Fruit fly (Drosophila melanogaster) whole organism, embryonic: ENCODE measurements around the gene CG43184.

Experiments used
- Adf1 ChIP-seq: fragments of 200-800 bp; sonication (Bioruptor generic); IDR thresholded peaks from 2 replicates; pipeline ENCODE4 v1.3.6; 2022; ENCODE audit warnings: missing biosample characterization, missing genetic modification characterization
- Atf6 ChIP-seq: fragments of 200-800 bp; sonication (Bioruptor generic); IDR thresholded peaks from 2 replicates; pipeline ENCODE4 v1.3.6; 2022; ENCODE audit warnings: missing biosample characterization, missing genetic modification characterization
- Bgb ChIP-seq: fragments of 200-800 bp; sonication (Bioruptor generic); IDR thresholded peaks from 2 replicates; pipeline ENCODE4 v1.3.6; 2022; ENCODE audit warnings: missing biosample characterization, missing genetic modification characterization; ENCODE audit not compliant: partially characterized antibody
- CG10366 ChIP-seq: fragments of 200-800 bp; sonication (Bioruptor generic); IDR thresholded peaks from 2 replicates; pipeline ENCODE4 v1.3.6; 2022; ENCODE audit warnings: missing biosample characterization, missing genetic modification characterization
- CG11456 ChIP-seq: fragments of 200-800 bp; sonication (Bioruptor generic); IDR thresholded peaks from 3 replicates; pipeline ENCODE4 v1.3.6; 2022; ENCODE audit warnings: missing biosample characterization, missing genetic modification characterization
- CG11695 ChIP-seq: fragments of 200-800 bp; sonication (Bioruptor generic); IDR thresholded peaks from 3 replicates; pipeline ENCODE4 v1.3.6; 2022; ENCODE audit warnings: missing biosample characterization, missing genetic modification characterization
- CG12391 ChIP-seq: fragments of 200-800 bp; sonication (Bioruptor generic); optimal IDR thresholded peaks from 3 replicates; lab custom pipeline; 2018; ENCODE audit warnings: missing biosample characterization, mild to moderate bottlenecking, missing genetic modification characterization, moderate library complexity
- CG13894 ChIP-seq: fragments of 200-800 bp; sonication (Bioruptor generic); optimal IDR thresholded peaks from 3 replicates; lab custom pipeline; 2018; ENCODE audit warnings: missing biosample characterization, mild to moderate bottlenecking, missing genetic modification characterization, moderate library complexity
- CG14441 ChIP-seq: fragments of 200-800 bp; sonication (Bioruptor generic); IDR thresholded peaks from 2 replicates; pipeline ENCODE4 v1.3.6; 2022; ENCODE audit warnings: missing biosample characterization, missing genetic modification characterization
- CG17829 ChIP-seq: fragments of 200-800 bp; optimal IDR thresholded peaks from 2 replicates; lab custom pipeline; 2019; ENCODE audit warnings: missing biosample characterization, mild to moderate bottlenecking, missing genetic modification characterization, moderate library complexity
- CG18599 ChIP-seq: fragments of 200-800 bp; sonication (Bioruptor generic); optimal IDR thresholded peaks from 3 replicates; lab custom pipeline; 2017; ENCODE audit warnings: missing biosample characterization, missing genetic modification characterization, mild to moderate bottlenecking, moderate library complexity, missing genetic modification reagents
- CG3163 ChIP-seq: fragments of 200-800 bp; sonication (Bioruptor generic); optimal IDR thresholded peaks from 3 replicates; lab custom pipeline; 2016; ENCODE audit warnings: missing biosample characterization, missing genetic modification characterization
- CG33213 ChIP-seq: fragments of 200-800 bp; sonication (Bioruptor generic); optimal IDR thresholded peaks from 3 replicates; lab custom pipeline; 2016; ENCODE audit warnings: missing biosample characterization, missing genetic modification characterization
- CG4617 ChIP-seq: fragments of 200-800 bp; sonication (Bioruptor generic); optimal IDR thresholded peaks from 3 replicates; lab custom pipeline; 2016; ENCODE audit warnings: missing biosample characterization, missing genetic modification characterization, borderline replicate concordance
- CG7271 ChIP-seq: fragments of 200-800 bp; sonication (Bioruptor generic); optimal IDR thresholded peaks from 2 replicates; lab custom pipeline; 2018; ENCODE audit warnings: missing biosample characterization, mild to moderate bottlenecking, missing genetic modification characterization, moderate library complexity
- CG7556 ChIP-seq: fragments of 200-800 bp; sonication (Bioruptor generic); optimal IDR thresholded peaks from 2 replicates; lab custom pipeline; 2017; ENCODE audit warnings: missing biosample characterization, mild to moderate bottlenecking, missing genetic modification characterization
- CG8944 ChIP-seq: fragments of 200-800 bp; sonication (Bioruptor generic); optimal IDR thresholded peaks from 3 replicates; lab custom pipeline; 2016; ENCODE audit warnings: missing biosample characterization, missing genetic modification characterization
- D19A ChIP-seq: fragments of 200-800 bp; optimal IDR thresholded peaks from 3 replicates; lab custom pipeline; 2019; ENCODE audit warnings: missing biosample characterization, mild to moderate bottlenecking, missing genetic modification characterization, moderate library complexity
- Deaf1 ChIP-seq: fragments of 200-800 bp; optimal IDR thresholded peaks from 3 replicates; lab custom pipeline; 2019; ENCODE audit warnings: missing biosample characterization, mild to moderate bottlenecking, missing genetic modification characterization, moderate library complexity
- Lhr ChIP-seq: fragments of 200-800 bp; sonication (Bioruptor generic); optimal IDR thresholded peaks from 3 replicates; lab custom pipeline; 2017; ENCODE audit warnings: mild to moderate bottlenecking, missing biosample characterization, missing genetic modification reagents, missing genetic modification characterization
- Med ChIP-seq: fragments of 200-800 bp; sonication (Bioruptor generic); peaks from one replicate; lab custom pipeline; 2016; ENCODE audit warnings: missing biosample characterization, missing genetic modification characterization, mild to moderate bottlenecking, inconsistent platforms, moderate library complexity
- Mes4 ChIP-seq: fragments of 200-800 bp; sonication (Bioruptor generic); optimal IDR thresholded peaks from 2 replicates; lab custom pipeline; 2016; ENCODE audit warnings: missing biosample characterization, missing genetic modification characterization
- Neu2 ChIP-seq: fragments of 200-800 bp; sonication (Bioruptor generic); optimal IDR thresholded peaks from 3 replicates; lab custom pipeline; 2016; ENCODE audit warnings: missing biosample characterization, missing genetic modification characterization, borderline replicate concordance
- Nf-YC ChIP-seq: fragments of 200-800 bp; optimal IDR thresholded peaks from 3 replicates; lab custom pipeline; 2019; ENCODE audit warnings: missing biosample characterization, mild to moderate bottlenecking, missing genetic modification characterization, moderate library complexity
- PHDP ChIP-seq: fragments of 200-800 bp; sonication (Bioruptor generic); optimal IDR thresholded peaks from 3 replicates; lab custom pipeline; 2018; ENCODE audit warnings: missing biosample characterization, mild to moderate bottlenecking, missing genetic modification characterization, moderate library complexity
- Ravus ChIP-seq: fragments of 200-800 bp; sonication (Bioruptor generic); IDR thresholded peaks from 2 replicates; pipeline ENCODE4 v1.3.6; 2022; ENCODE audit warnings: missing biosample characterization, missing genetic modification characterization
- Rx ChIP-seq: fragments of 200-800 bp; sonication (Bioruptor generic); IDR thresholded peaks from 2 replicates; pipeline ENCODE4 v1.3.6; 2022; ENCODE audit warnings: missing biosample characterization, missing genetic modification characterization
- TFAM ChIP-seq: fragments of 200-800 bp; sonication (Bioruptor generic); optimal IDR thresholded peaks from 2 replicates; lab custom pipeline; 2017; ENCODE audit warnings: missing biosample characterization, missing genetic modification characterization, inconsistent platforms
- Trl ChIP-seq, 3 experiments: fragments of >200 bp in 2 of 3; fragments of 200-800 bp in 1 of 3; sonication (Bioruptor generic) in 1 of 3; optimal IDR thresholded peaks; 2 replicates in 1 of 3; 3 replicates in 2 of 3; lab custom pipeline; 2016 to 2017; ENCODE audit warnings: missing biosample characterization in 1 of 3, missing genetic modification characterization in 1 of 3
- Usf ChIP-seq: fragments of 200-800 bp; sonication (Bioruptor generic); optimal IDR thresholded peaks from 2 replicates; lab custom pipeline; 2017; ENCODE audit warnings: missing genotype, missing biosample characterization, missing genetic modification characterization
- abd-A ChIP-seq: fragments of 200-800 bp; sonication (Bioruptor generic); optimal IDR thresholded peaks from 3 replicates; lab custom pipeline; 2019; ENCODE audit warnings: missing biosample characterization, mild to moderate bottlenecking, missing genetic modification characterization, moderate library complexity
- hb ChIP-seq: fragments of 200-800 bp; sonication (Bioruptor generic); IDR thresholded peaks from 3 replicates; pipeline ENCODE4 v1.3.6; 2022; ENCODE audit warnings: missing biosample characterization, missing genetic modification characterization; ENCODE audit not compliant: partially characterized antibody
- lab ChIP-seq: fragments of 200-800 bp; sonication (Bioruptor generic); optimal IDR thresholded peaks from 3 replicates; lab custom pipeline; 2017; ENCODE audit warnings: missing biosample characterization, missing genetic modification characterization, mild to moderate bottlenecking, moderate library complexity, missing genetic modification reagents
- pfk ChIP-seq: fragments of 200-800 bp; sonication (Bioruptor generic); optimal IDR thresholded peaks from 2 replicates; lab custom pipeline; 2018; ENCODE audit warnings: missing biosample characterization, mild to moderate bottlenecking, missing genetic modification characterization, moderate library complexity
- pzg ChIP-seq: fragments of 200-800 bp; sonication (Bioruptor generic); optimal IDR thresholded peaks from 3 replicates; lab custom pipeline; 2018; ENCODE audit warnings: missing biosample characterization, mild to moderate bottlenecking, missing genetic modification characterization, moderate library complexity
- slou ChIP-seq: fragments of 200-800 bp; sonication (Bioruptor generic); optimal IDR thresholded peaks from 3 replicates; lab custom pipeline; 2016; ENCODE audit warnings: missing biosample characterization, missing genetic modification characterization
- sr ChIP-seq: fragments of 200-800 bp; sonication (Bioruptor generic); IDR thresholded peaks from 3 replicates; pipeline ENCODE4 v1.3.6; 2022; ENCODE audit warnings: missing biosample characterization, missing genetic modification characterization
- ssp ChIP-seq: fragments of 200-800 bp; sonication (Bioruptor generic); IDR thresholded peaks from 2 replicates; pipeline ENCODE4 v1.3.6; 2022; ENCODE audit warnings: missing biosample characterization, missing genetic modification characterization

The CG43184 gene

dm6 chr3L:13837456-13837855 lies at the start of gene CG43184:
CG43184 (plus strand) TSS chr3L:13837756.
- TF ChIP-seq Mes4 (no peak), Adf1 (no peak), CG10366 (GFP tag; lab: Robert Waterston, UW) (no peak), CG17829 (tag; lab: Kevin White, UChicago) (no peak), Lhr (GFP tag; lab: Kevin White, UChicago) (no peak), Ravus (GFP tag; lab: Robert Waterston, UW) (no peak), Rx (GFP tag; lab: Robert Waterston, UW) (no peak), Neu2 (GFP tag; lab: Kevin White, UChicago) (no peak), Med (no peak), CG14441 (GFP tag; lab: Robert Waterston, UW) (no peak)

- TF ChIP-seq Deaf1 = peak; percentile 95
- TF ChIP-seq abd-A = peak; percentile 64
- peak; percentile 7 for TF ChIP-seq Nf-YC (tag; lab: Kevin White, UChicago)
- TF ChIP-seq CG12391 (tag; lab: Kevin White, UChicago) = no peak
- peak; percentile 52 for TF ChIP-seq CG13894
- TF ChIP-seq CG7556 = no peak
- peak; percentile 8 for TF ChIP-seq CG18599 (GFP tag; lab: Kevin White, UChicago)
- peak; percentile 84 for TF ChIP-seq pfk (GFP tag; lab: Kevin White, UChicago)
- 0 out of 2 replicates have a peak, but pooled peaks have one; percentile 24 for TF ChIP-seq Bgb (GFP tag; lab: Robert Waterston, UW)
- no peak for TF ChIP-seq PHDP (tag; lab: Kevin White, UChicago)
- TF ChIP-seq, all 482 proteins: peak for 7
Measured at dm6 chr3L:13803258-13803657, 34.3 kb upstream of the CG43184 start, which contains the start of gene bru3. bru3 (minus strand) TSS chr3L:13803400.

- TF ChIP-seq pfk (GFP tag; lab: Kevin White, UChicago) (peak; percentile 68), CG4617 (GFP tag; lab: Kevin White, UChicago) (no peak), slou (GFP tag; lab: Kevin White, UChicago) (no peak), Rx (GFP tag; lab: Robert Waterston, UW) (no peak), Deaf1 (peak; percentile 69), lab (GFP tag; lab: Kevin White, UChicago) (no peak), hb (GFP tag; lab: Robert Waterston, UW) (no peak), CG7271 (tag; lab: Kevin White, UChicago) (no peak), ssp (GFP tag; lab: Robert Waterston, UW) (no peak), Trl (optimal IDR thresholded peaks at IDR 0.05; lab: Kevin White, UChicago) (peak; percentile 17 to 18), Trl (GFP tag; optimal IDR thresholded peaks at IDR 0.05; lab: Kevin White, UChicago) (no peak), CG11695 (GFP tag; lab: Robert Waterston, UW) (no peak), Usf (GFP tag; lab: Kevin White, UChicago) (no peak), CG3163 (peak; percentile 63), sr (GFP tag; lab: Robert Waterston, UW) (no peak), CG8944 (GFP tag; lab: Kevin White, UChicago) (no peak), D19A (no peak), CG11456 (no peak), Ravus (GFP tag; lab: Robert Waterston, UW) (no peak), Atf6 (GFP tag; lab: Robert Waterston, UW) (no peak), TFAM (GFP tag; lab: Kevin White, UChicago) (no peak), CG33213 (no peak), pzg (GFP tag; lab: Kevin White, UChicago) (no peak)
Measured at dm6 chr3L:13840731-13841130, 3.2 kb downstream of the CG43184 start.
